Worm (Caenorhabditis elegans) whole organism, young adult: Measurements from ENCODE around the gene C14C10.10.

ENCODE experiments used
- Y79H2A.3 ChIP-seq: fragments of 200-800 bp; sonication (Bioruptor generic); conservative IDR thresholded peaks from 2 replicates; pipeline ENCODE4 v1.3.6; 2022; ENCODE audit warnings: missing genetic modification reagents, missing genetic modification characterization, missing compliant biosample characterization
- ccch-3 ChIP-seq: fragments of 200-800 bp; sonication (Bioruptor generic); optimal IDR thresholded peaks from 2 replicates; lab custom pipeline; 2018; ENCODE audit warnings: mild to moderate bottlenecking, missing genetic modification characterization, missing compliant biosample characterization
- ets-4 ChIP-seq: fragments of 200-800 bp; sonication (Bioruptor generic); optimal IDR thresholded peaks from 2 replicates; lab custom pipeline; 2018; ENCODE audit warnings: mild to moderate bottlenecking, missing genetic modification characterization, missing compliant biosample characterization
- hmg-1.2 ChIP-seq: fragments of 200-800 bp; sonication (Bioruptor generic); IDR thresholded peaks from 2 replicates; pipeline ENCODE4 v1.3.6; 2022; ENCODE audit warnings: missing genetic modification reagents, missing genetic modification characterization, missing compliant biosample characterization
- let-607 ChIP-seq, 2 experiments: fragments of 200-800 bp in 1 of 2; sonication (Bioruptor generic) in 1 of 2; sonication (generic microtip) in 1 of 2; optimal IDR thresholded peaks; 2 replicates each; lab custom pipeline; 2016 to 2018; ENCODE audit warnings: mild to moderate bottlenecking in 2 of 2, missing compliant biosample characterization in 2 of 2, missing genetic modification characterization in 2 of 2, moderate library complexity in 2 of 2, missing genotype in 1 of 2
- lin-40 ChIP-seq: sonication (generic microtip); optimal IDR thresholded peaks from 2 replicates; lab custom pipeline; 2016; ENCODE audit warnings: missing genetic modification characterization, mild to moderate bottlenecking, missing compliant biosample characterization, missing genotype, missing genetic modification reagents
- lin-54 ChIP-seq: fragments of 200-800 bp; sonication (Bioruptor generic); optimal IDR thresholded peaks from 2 replicates; lab custom pipeline; 2018; ENCODE audit warnings: mild to moderate bottlenecking, missing genetic modification characterization, missing compliant biosample characterization
- pbrm-1 ChIP-seq: fragments of 200-800 bp; sonication (Bioruptor generic); IDR thresholded peaks from 2 replicates; pipeline ENCODE4 v1.3.6; 2022; ENCODE audit warnings: missing genetic modification reagents, missing genetic modification characterization, missing compliant biosample characterization
- pha-4 ChIP-seq: fragments of 150-350 bp; sonication (generic microtip); optimal IDR thresholded peaks from 2 replicates; lab custom pipeline; 2014; ENCODE audit warnings: missing biosample characterization, missing genetic modification reagents, missing genetic modification characterization
- snpc-1.3 ChIP-seq: sonication (generic microtip); optimal IDR thresholded peaks from 2 replicates; lab custom pipeline; 2017; ENCODE audit warnings: missing genetic modification characterization, mild to moderate bottlenecking, missing compliant biosample characterization, antibody characterized with exemption, moderate library complexity, missing genotype, missing genetic modification reagents; ENCODE audit not compliant: insufficient read depth
- zfh-2 ChIP-seq: fragments of 200-800 bp; sonication (Bioruptor generic); conservative IDR thresholded peaks from 2 replicates; pipeline ENCODE4 v1.3.6; 2022; ENCODE audit warnings: missing genetic modification reagents, missing genetic modification characterization, missing compliant biosample characterization

DNA sequence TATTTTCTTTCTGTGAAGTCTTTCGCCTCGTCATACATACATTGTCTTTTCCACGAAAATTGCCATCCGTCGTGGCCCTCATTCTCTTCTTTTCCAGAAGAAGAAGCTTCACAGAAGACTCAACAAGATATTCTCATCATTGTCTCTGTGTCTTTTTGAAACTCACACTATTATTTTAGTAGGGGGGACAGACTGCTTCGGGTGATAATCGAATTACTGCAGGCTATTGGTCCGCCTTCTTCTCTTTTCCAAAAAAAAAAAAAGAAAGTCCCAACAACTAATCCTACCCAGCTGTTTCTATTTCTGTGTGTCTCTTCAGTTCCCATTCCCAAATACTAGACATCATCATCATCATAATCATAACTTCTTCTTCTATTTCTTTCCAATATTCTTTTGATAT, 15.5 kb downstream of the C14C10.10 start:
- TF ChIP-seq ccch-3 (GFP tag; lab: Kevin White, UChicago) (no peak), hmg-1.2 (no peak), Y79H2A.3 (GFP tag; lab: Robert Waterston, UW) (no peak), ets-4 (GFP tag; lab: Kevin White, UChicago) (no peak), snpc-1.3 (tag; lab: Kevin White, UChicago) (no peak), lin-54 (GFP tag; lab: Kevin White, UChicago) (no peak), lin-40 (no peak), pha-4 (tag; lab: Kevin White, UChicago) (no peak), pbrm-1 (GFP tag; lab: Robert Waterston, UW) (no peak), let-607 (tag; optimal IDR thresholded peaks at IDR 0.05; lab: Kevin White, UChicago) (no peak), zfh-2 (GFP tag; lab: Robert Waterston, UW) (no peak)
